Fruit fly (Drosophila melanogaster): ENCODE results near the gene Ccp84Ag.

DNA sequence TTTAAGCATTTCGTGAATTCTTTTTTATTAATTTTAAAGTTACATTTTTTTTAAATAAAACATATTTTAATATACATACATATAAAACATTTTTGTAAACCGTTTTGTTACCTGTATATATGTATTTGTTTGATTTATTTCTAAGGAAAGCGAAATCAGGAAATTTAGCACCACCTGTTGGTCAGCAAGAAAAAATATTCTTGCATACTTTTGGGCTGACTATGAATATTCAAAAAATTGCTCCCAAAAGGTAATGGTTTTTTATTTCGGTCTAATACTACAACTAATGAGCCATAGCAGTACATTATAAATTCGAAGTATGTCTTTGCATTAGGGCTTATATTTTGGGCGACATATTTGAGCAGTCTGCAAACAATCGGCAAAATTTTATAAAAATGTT is 2.9 kb upstream of the Ccp84Ag start:
- TF ChIP-seq h (optimal IDR thresholded peaks at IDR 0.05), result no peak
- no peak for TF ChIP-seq psq (optimal IDR thresholded peaks at IDR 0.05)
- TF ChIP-seq Myc (optimal IDR thresholded peaks at IDR 0.05), result no peak
- TF ChIP-seq Sin3A (optimal IDR thresholded peaks at IDR 0.05), result no peak

Data from Kc167 (cell line).